Worm (Caenorhabditis elegans) whole organism, L3 larva: ENCODE data around the gene nhr-189.

Experiments used
- aly-2 ChIP-seq: fragments of 150-350 bp; optimal IDR thresholded peaks from 2 replicates; lab custom pipeline; 2014; ENCODE audit warnings: missing biosample characterization, missing genetic modification characterization
- ama-1 ChIP-seq: fragments of 150-350 bp; optimal IDR thresholded peaks from 2 replicates; lab custom pipeline; 2018
- ceh-16 ChIP-seq: sonication (generic microtip); optimal IDR thresholded peaks from 2 replicates; lab custom pipeline; 2017; ENCODE audit warnings: missing biosample characterization, missing genetic modification characterization
- ceh-28 ChIP-seq: fragments of 150-350 bp; optimal IDR thresholded peaks from 2 replicates; lab custom pipeline; 2014; ENCODE audit warnings: missing biosample characterization, missing genetic modification reagents, missing genetic modification characterization
- daf-12 ChIP-seq: fragments of 150-350 bp; optimal IDR thresholded peaks from 2 replicates; lab custom pipeline; 2014; ENCODE audit warnings: missing biosample characterization, missing genetic modification reagents, missing genetic modification characterization
- egl-27 ChIP-seq: sonication (generic microtip); optimal IDR thresholded peaks from 4 replicates; lab custom pipeline; 2017; ENCODE audit warnings: missing biosample characterization, missing genetic modification reagents, missing genetic modification characterization
- elt-1 ChIP-seq: fragments of 150-350 bp; optimal IDR thresholded peaks from 2 replicates; lab custom pipeline; 2014; ENCODE audit warnings: missing biosample characterization, missing genetic modification characterization
- elt-2 ChIP-seq: sonication (generic microtip); optimal IDR thresholded peaks from 2 replicates; lab custom pipeline; 2016; ENCODE audit warnings: missing genetic modification reagents, mild to moderate bottlenecking, missing genetic modification characterization, missing compliant biosample characterization
- elt-3 ChIP-seq, 3 experiments: fragments of 150-350 bp in 1 of 3; sonication (generic microtip) in 2 of 3; optimal IDR thresholded peaks; 2 replicates in 2 of 3; 4 replicates in 1 of 3; lab custom pipeline; 2014 to 2017; ENCODE audit warnings: missing biosample characterization in 3 of 3, missing genetic modification characterization in 3 of 3
- eor-1 ChIP-seq, 2 experiments: fragments of 150-350 bp; optimal IDR thresholded peaks; 2 replicates each; lab custom pipeline; 2014 to 2018; ENCODE audit warnings: missing biosample characterization in 2 of 2, missing genetic modification characterization in 2 of 2
- fkh-10 ChIP-seq: sonication (generic microtip); optimal IDR thresholded peaks from 2 replicates; lab custom pipeline; 2017; ENCODE audit warnings: missing biosample characterization, missing genetic modification reagents, missing genetic modification characterization
- fos-1 ChIP-seq: fragments of 150-350 bp; optimal IDR thresholded peaks from 2 replicates; lab custom pipeline; 2014; ENCODE audit warnings: missing biosample characterization, missing genetic modification characterization
- jun-1 ChIP-seq: fragments of 150-350 bp; optimal IDR thresholded peaks from 2 replicates; lab custom pipeline; 2014; ENCODE audit warnings: missing biosample characterization, missing genetic modification reagents, missing genetic modification characterization
- lin-15B ChIP-seq: fragments of 150-350 bp; optimal IDR thresholded peaks from 2 replicates; lab custom pipeline; 2014; ENCODE audit warnings: missing biosample characterization, missing genetic modification characterization
- lin-39 ChIP-seq: fragments of 150-350 bp; optimal IDR thresholded peaks from 2 replicates; lab custom pipeline; 2018; ENCODE audit warnings: missing biosample characterization, missing genetic modification reagents, missing genetic modification characterization
- lsy-12 ChIP-seq: sonication (generic microtip); optimal IDR thresholded peaks from 2 replicates; lab custom pipeline; 2016; ENCODE audit warnings: mild to moderate bottlenecking, missing genetic modification characterization, missing compliant biosample characterization
- mdl-1 ChIP-seq: fragments of 150-350 bp; optimal IDR thresholded peaks from 2 replicates; lab custom pipeline; 2014; ENCODE audit warnings: missing biosample characterization, missing genetic modification characterization
- mml-1 ChIP-seq: fragments of 150-350 bp; sonication (generic microtip); optimal IDR thresholded peaks from 3 replicates; lab custom pipeline; 2014; ENCODE audit warnings: missing biosample characterization, missing genetic modification characterization
- nfya-1 ChIP-seq: sonication (generic microtip); optimal IDR thresholded peaks from 2 replicates; lab custom pipeline; 2017; ENCODE audit warnings: missing genetic modification characterization, mild to moderate bottlenecking, missing compliant biosample characterization, antibody characterized with exemption, moderate library complexity; ENCODE audit not compliant: insufficient read depth
- nhr-11 ChIP-seq: fragments of 150-350 bp; optimal IDR thresholded peaks from 2 replicates; lab custom pipeline; 2014; ENCODE audit warnings: missing biosample characterization, missing genetic modification characterization
- nhr-12 ChIP-seq: fragments of 150-350 bp; optimal IDR thresholded peaks from 2 replicates; lab custom pipeline; 2014; ENCODE audit warnings: missing biosample characterization, missing genetic modification characterization
- nhr-237 ChIP-seq: fragments of 150-350 bp; optimal IDR thresholded peaks from 2 replicates; lab custom pipeline; 2014; ENCODE audit warnings: missing biosample characterization, missing genetic modification characterization
- nhr-25 ChIP-seq: sonication (generic microtip); optimal IDR thresholded peaks from 2 replicates; lab custom pipeline; 2017; ENCODE audit warnings: missing biosample characterization, missing genetic modification characterization
- nhr-43 ChIP-seq: sonication (generic microtip); optimal IDR thresholded peaks from 2 replicates; lab custom pipeline; 2016; ENCODE audit warnings: mild to moderate bottlenecking, missing genetic modification characterization, missing compliant biosample characterization; ENCODE audit not compliant: poor library complexity, severe bottlenecking
- nhr-67 ChIP-seq: fragments of 150-350 bp; optimal IDR thresholded peaks from 2 replicates; lab custom pipeline; 2014; ENCODE audit warnings: missing biosample characterization, missing genetic modification characterization
- pqm-1 ChIP-seq: fragments of 150-350 bp; optimal IDR thresholded peaks from 2 replicates; lab custom pipeline; 2017; ENCODE audit warnings: missing biosample characterization, missing genetic modification characterization, inconsistent platforms
- snpc-4 ChIP-seq: fragments of 150-350 bp; optimal IDR thresholded peaks from 2 replicates; lab custom pipeline; 2014; ENCODE audit warnings: missing biosample characterization, missing genetic modification characterization
- tbx-2 ChIP-seq: sonication (generic microtip); optimal IDR thresholded peaks from 2 replicates; lab custom pipeline; 2016; ENCODE audit warnings: mild to moderate bottlenecking, missing genetic modification characterization, missing compliant biosample characterization
- unc-39 ChIP-seq: sonication (generic microtip); optimal IDR thresholded peaks from 4 replicates; lab custom pipeline; 2017; ENCODE audit warnings: missing biosample characterization, missing genetic modification characterization
- unc-62 ChIP-seq: fragments of 150-350 bp; sonication (generic microtip); optimal IDR thresholded peaks from 4 replicates; lab custom pipeline; 2014; ENCODE audit warnings: missing biosample characterization, missing genetic modification reagents, missing genetic modification characterization
- ztf-4 ChIP-seq: fragments of 150-350 bp; optimal IDR thresholded peaks from 2 replicates; lab custom pipeline; 2014; ENCODE audit warnings: missing biosample characterization, missing genetic modification characterization

The nhr-189 gene

DNA sequence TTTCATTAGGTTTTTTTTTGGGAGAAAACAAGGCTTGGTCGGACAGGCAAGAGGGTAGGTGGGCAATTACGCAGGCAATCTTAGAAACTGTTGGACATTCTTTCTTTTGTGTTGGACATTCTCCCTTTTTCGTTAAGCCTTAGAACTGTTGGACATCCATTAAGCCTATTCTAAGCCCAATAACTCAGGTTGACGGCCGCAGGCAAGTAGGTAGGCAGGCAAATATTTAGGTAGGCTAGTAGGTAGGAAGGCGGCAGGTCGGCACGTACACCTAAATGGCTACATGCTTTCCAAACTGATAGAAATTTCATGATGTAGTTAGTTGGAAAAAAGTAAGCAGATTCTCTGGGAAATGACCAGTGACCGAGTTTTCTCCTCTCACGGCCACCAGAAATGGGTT is 27.9 kb downstream of the nhr-189 start:
- no peak for TF ChIP-seq nhr-25 (tag; lab: Kevin White, UChicago)

DNA sequence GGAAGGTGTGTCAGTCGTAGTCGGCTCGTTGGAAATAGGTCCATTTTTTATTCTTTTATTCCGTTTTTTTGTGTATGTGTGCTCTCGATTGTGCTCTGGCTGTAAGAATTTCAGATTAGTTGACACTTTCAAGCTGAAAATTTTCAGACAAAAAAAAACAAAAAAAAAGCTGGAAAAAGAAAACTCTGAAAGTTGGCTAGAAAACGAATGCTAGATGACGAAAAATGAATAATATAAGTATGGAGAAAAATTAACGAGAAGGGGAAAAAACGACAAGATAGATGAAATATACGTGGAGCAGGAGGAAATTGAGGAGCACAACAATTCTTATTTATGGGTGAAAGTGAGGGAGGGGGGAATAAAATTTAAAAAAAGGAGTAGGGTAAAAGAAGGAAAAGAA is 28.4 kb downstream of the nhr-189 start, which contains the start of gene H10D18.5:
H10D18.5 (minus strand) TSS at position 101 of the 400 bp plus-strand sequence.
- TF ChIP-seq tbx-2 (no peak), jun-1 (tag; lab: Kevin White, UChicago) (no peak), elt-1 (no peak), nhr-67 (tag; lab: Kevin White, UChicago) (no peak), nhr-43 (tag; lab: Kevin White, UChicago) (no peak), elt-3 (tag; optimal IDR thresholded peaks at IDR 0.05; lab: Kevin White, UChicago) (no peak), pqm-1 (tag; lab: Kevin White, UChicago) (no peak), mml-1 (tag; lab: Kevin White, UChicago) (no peak), eor-1 (tag; optimal IDR thresholded peaks at IDR 0.05; lab: Kevin White, UChicago) (no peak)

DNA sequence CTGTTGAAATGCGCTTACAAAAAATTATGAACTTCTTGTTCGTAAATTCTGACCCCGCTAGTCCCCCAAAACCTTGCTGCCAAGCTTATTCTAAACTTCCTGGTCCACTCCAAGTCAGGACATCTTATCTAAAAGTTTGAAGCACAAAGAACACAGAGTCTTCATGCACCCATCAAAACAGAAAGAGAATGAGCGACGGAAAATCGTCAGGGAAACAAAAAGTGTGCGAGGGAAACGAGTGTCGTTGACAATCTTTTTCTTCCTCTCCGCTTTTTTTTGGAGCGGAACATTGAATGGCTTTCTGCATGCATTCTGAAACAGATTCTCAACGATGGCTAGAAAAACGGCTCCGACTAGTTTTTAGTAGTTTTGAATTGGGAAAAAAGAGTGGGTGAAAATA is 34.9 kb downstream of the nhr-189 start:
- TF ChIP-seq lin-39 (tag; lab: Kevin White, UChicago) (peak; percentile 17), nfya-1 (tag; lab: Kevin White, UChicago) (no peak)

DNA sequence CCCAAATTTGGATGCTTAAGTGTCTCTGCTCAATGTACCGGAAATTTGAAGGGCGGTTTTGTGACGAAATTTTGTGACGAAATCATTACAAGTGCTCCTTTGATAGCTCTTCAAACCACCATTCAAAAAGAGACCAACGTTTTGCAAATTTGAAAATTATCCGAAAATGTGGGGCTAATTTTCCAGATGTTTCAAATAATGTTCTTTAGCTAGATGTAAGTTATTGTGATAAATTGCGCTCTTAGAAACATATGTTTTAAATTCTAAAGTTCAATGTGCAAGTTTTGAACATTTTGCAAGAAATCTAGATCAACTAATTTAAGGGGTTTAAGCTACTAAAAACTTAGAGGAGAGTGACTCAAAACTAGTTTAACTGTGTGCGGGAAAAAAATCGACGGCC is 39.2 kb downstream of the nhr-189 start:
- no peak for TF ChIP-seq unc-62
- TF ChIP-seq nhr-11 (tag; lab: Kevin White, UChicago): no peak
- no peak for TF ChIP-seq nhr-12 (tag; lab: Kevin White, UChicago)
- TF ChIP-seq tbx-2: no peak
- TF ChIP-seq ztf-4 (tag; lab: Kevin White, UChicago): no peak
- no peak for TF ChIP-seq lin-15B (tag; lab: Kevin White, UChicago)
- no peak for TF ChIP-seq nhr-237 (tag; lab: Kevin White, UChicago)
- TF ChIP-seq nhr-67 (tag; lab: Kevin White, UChicago): no peak
- no peak for TF ChIP-seq nhr-25 (tag; lab: Kevin White, UChicago)
- TF ChIP-seq ceh-28: no peak
- TF ChIP-seq aly-2: no peak
- TF ChIP-seq mdl-1 (tag; lab: Kevin White, UChicago): no peak
- TF ChIP-seq jun-1 (tag; lab: Kevin White, UChicago): no peak
- no peak for TF ChIP-seq snpc-4 (tag; lab: Kevin White, UChicago)
- no peak for TF ChIP-seq elt-2
- no peak for TF ChIP-seq daf-12 (tag; lab: Kevin White, UChicago)
- no peak for TF ChIP-seq unc-39 (tag; lab: Kevin White, UChicago)
- TF ChIP-seq ceh-16: no peak
- TF ChIP-seq fkh-10 (GFP tag; lab: Kevin White, UChicago): no peak
- TF ChIP-seq, all 47 proteins: peak for 0

DNA sequence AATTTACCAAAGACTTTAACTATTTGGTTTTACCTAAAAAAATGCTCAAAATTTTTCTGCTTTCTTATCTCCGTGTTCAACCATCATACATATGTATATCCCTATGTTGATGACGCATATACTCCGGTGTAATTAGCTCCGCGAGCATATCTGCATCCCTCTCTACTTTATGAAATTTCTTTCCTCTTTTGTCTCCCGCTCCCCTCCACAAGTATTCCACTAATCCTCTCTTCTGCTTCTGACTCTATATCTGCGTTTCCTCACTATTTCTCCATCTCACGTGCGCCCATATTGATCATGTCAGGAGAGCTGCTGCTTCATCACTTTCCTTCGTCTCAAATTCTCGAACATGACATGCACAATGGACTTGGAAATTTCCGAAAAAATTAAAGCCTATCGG is 45.1 kb downstream of the nhr-189 start, which contains the start of gene H10D18.1:
H10D18.1 (plus strand) TSS at position 277 of the 400 bp plus-strand sequence.
- TF ChIP-seq lsy-12 (no peak), nfya-1 (tag; lab: Kevin White, UChicago) (peak; percentile 33)

- TF ChIP-seq mdl-1 (tag; lab: Kevin White, UChicago): no peak
- no peak for TF ChIP-seq fkh-10 (GFP tag; lab: Kevin White, UChicago)
- no peak for TF ChIP-seq nhr-12 (tag; lab: Kevin White, UChicago)
- no peak for TF ChIP-seq lin-15B (tag; lab: Kevin White, UChicago)
- no peak for TF ChIP-seq ama-1 (lab: Kevin White, UChicago)
- TF ChIP-seq egl-27: no peak
- no peak for TF ChIP-seq ceh-16
- TF ChIP-seq nhr-25 (tag; lab: Kevin White, UChicago): no peak
Observed at ce11 chrV:3814009-3814408, 46.0 kb downstream of the nhr-189 start.

DNA sequence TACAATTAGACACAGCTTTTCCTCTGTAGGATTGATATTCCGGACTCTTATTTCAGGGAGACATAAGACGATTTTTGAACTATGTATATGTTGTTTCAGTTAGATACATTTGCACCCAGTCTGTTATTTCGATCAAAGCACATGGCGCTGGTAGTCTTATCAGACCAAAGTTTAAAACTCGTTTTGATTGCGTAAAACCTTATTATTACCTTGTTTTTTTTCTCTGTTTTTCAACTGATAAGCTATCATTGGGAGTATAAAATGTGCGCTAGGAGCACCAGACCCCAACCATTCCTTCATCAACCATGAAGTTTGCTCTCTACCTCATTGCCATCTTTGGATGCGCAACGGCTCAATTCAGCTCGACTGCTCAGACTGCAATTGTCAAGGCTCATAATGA is 47.8 kb downstream of the nhr-189 start, which contains the start of gene scl-12:
scl-12 (plus strand) TSS at position 301 of the 400 bp plus-strand sequence.
- TF ChIP-seq fos-1 (tag; lab: Kevin White, UChicago): no peak
- peak; percentile 47 for TF ChIP-seq pqm-1 (tag; lab: Kevin White, UChicago)
